Fruit fly (Drosophila melanogaster) whole organism, prepupa: Measurements from ENCODE around the gene lilli.
A peak's percentile ranks its signal among the peaks of the same experiment; 100 is the strongest.

Source experiments
- Blimp-1 ChIP-seq: fragments of 200-800 bp; sonication (Bioruptor generic); optimal IDR thresholded peaks from 3 replicates; lab custom pipeline; 2017; ENCODE audit warnings: missing biosample characterization, missing genetic modification characterization, mild to moderate bottlenecking, moderate library complexity, missing genetic modification reagents
- CG11902 ChIP-seq: fragments of 200-800 bp; sonication (Bioruptor generic); optimal IDR thresholded peaks from 3 replicates; lab custom pipeline; 2016; ENCODE audit warnings: missing biosample characterization, missing genetic modification characterization
- CG34406 ChIP-seq: fragments of 200-800 bp; sonication (Bioruptor generic); optimal IDR thresholded peaks from 3 replicates; lab custom pipeline; 2016; ENCODE audit warnings: missing biosample characterization, missing genetic modification characterization
- CG6163 ChIP-seq: fragments of 200-800 bp; sonication (Bioruptor generic); IDR thresholded peaks from 3 replicates; pipeline ENCODE4 v1.3.6; 2022; ENCODE audit warnings: missing biosample characterization, missing genetic modification characterization
- CG6792 ChIP-seq: fragments of 200-800 bp; sonication (Bioruptor generic); optimal IDR thresholded peaks from 3 replicates; lab custom pipeline; 2016; ENCODE audit warnings: missing biosample characterization, missing genetic modification characterization
- CG7368 ChIP-seq: fragments of 200-800 bp; sonication (Bioruptor generic); optimal IDR thresholded peaks from 3 replicates; lab custom pipeline; 2016; ENCODE audit warnings: missing biosample characterization, missing genetic modification characterization
- Gug ChIP-seq: fragments of 200-800 bp; sonication (Bioruptor generic); IDR thresholded peaks from 2 replicates; pipeline ENCODE4 v1.3.6; 2022; ENCODE audit warnings: missing biosample characterization, missing genetic modification characterization
- Hr39 ChIP-seq: fragments of 200-800 bp; sonication (Bioruptor generic); optimal IDR thresholded peaks from 2 replicates; lab custom pipeline; 2016; ENCODE audit warnings: missing biosample characterization, missing genetic modification characterization
- Lpt ChIP-seq: fragments of 200-800 bp; sonication (Bioruptor generic); optimal IDR thresholded peaks from 3 replicates; lab custom pipeline; 2016; ENCODE audit warnings: missing biosample characterization, missing genetic modification characterization
- OdsH ChIP-seq: fragments of 200-800 bp; sonication (Bioruptor generic); optimal IDR thresholded peaks from 3 replicates; lab custom pipeline; 2016; ENCODE audit warnings: missing biosample characterization, missing genetic modification characterization
- Smox ChIP-seq: fragments of 200-800 bp; sonication (Bioruptor generic); optimal IDR thresholded peaks from 3 replicates; lab custom pipeline; 2016; ENCODE audit warnings: missing biosample characterization, missing genetic modification characterization
- pdm3 ChIP-seq: fragments of 200-800 bp; sonication (Bioruptor generic); optimal IDR thresholded peaks from 3 replicates; lab custom pipeline; 2016; ENCODE audit warnings: missing biosample characterization, missing genetic modification characterization
- svp ChIP-seq: fragments of 200-800 bp; sonication (Bioruptor generic); peaks from one replicate; lab custom pipeline; 2016; ENCODE audit warnings: missing biosample characterization, missing genetic modification characterization

DNA sequence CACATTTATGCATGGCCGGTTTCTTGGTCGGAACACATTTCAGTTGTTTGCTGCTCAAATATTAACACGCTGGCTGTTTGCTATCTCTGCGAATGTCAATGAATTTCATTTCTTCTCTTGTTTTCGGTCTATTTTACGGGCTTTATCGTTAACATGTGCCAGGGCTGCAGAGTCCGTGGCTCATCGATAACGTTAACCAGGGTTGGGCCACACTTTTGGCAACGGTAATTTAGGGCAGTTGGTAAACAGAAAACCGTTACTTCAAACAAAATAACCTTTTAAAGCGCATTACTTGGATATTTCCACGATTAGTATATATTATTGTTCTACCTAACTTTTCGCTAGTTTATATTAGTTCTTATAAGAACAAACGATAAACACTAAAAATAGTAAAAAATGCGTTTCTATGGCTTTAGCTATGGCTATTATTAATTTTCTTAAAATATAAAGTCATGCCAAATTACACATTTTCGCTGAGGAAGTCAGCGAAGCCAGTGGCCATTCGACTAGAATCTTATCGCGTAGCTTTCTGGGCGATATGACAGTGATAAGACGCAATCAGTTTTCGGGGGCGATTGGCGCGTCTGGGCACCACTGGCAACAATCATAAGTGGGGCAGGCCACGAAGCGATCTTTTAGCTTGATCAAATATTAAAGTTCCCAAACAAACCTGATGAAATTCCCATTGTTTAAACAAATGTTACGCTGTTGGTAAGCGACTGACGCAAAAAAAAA, 2.6 kb upstream of the lilli start:
- TF ChIP-seq Lpt (GFP tag; lab: Kevin White, UChicago) (no peak), svp (peak; percentile 71), Hr39 (GFP tag; lab: Kevin White, UChicago) (no peak), Smox (GFP tag; lab: Kevin White, UChicago) (peak; percentile 41), CG11902 (no peak), CG34406 (GFP tag; lab: Kevin White, UChicago) (peak; percentile 27), CG6792 (GFP tag; lab: Kevin White, UChicago) (peak; percentile 10), Gug (GFP tag; lab: Robert Waterston, UW) (no peak), Blimp-1 (no peak), CG6163 (GFP tag; lab: Robert Waterston, UW) (peak; percentile 51; the same call in 2 of the 3 replicates), OdsH (GFP tag; lab: Kevin White, UChicago) (no peak), pdm3 (peak; percentile 22), CG7368 (GFP tag; lab: Kevin White, UChicago) (no peak)
